Worm (Caenorhabditis elegans): ENCODE data around the gene Y19D2B.2.

The Y19D2B.2 gene

ce11 chrII:10950107-10950679, 26.1 kb downstream of the Y19D2B.2 start, which contains the start of gene gst-5 (continued):
- TF ChIP-seq xbp-1 (tag; optimal IDR thresholded peaks at IDR 0.05) = peak; percentile 27
- TF ChIP-seq nhr-28 (tag; optimal IDR thresholded peaks at IDR 0.05) = peak; percentile 59
- peak; percentile 43 for TF ChIP-seq nhr-90 (tag; optimal IDR thresholded peaks at IDR 0.05; ENCODE audit: poor library complexity)
- TF ChIP-seq efl-1 (optimal IDR thresholded peaks at IDR 0.05) = peak; percentile 51 to 59
- TF ChIP-seq efl-1 (GFP tag; optimal IDR thresholded peaks at IDR 0.05 in 1 of 2) = peak; percentile 50 to 91
- TF ChIP-seq fkh-4 (tag; optimal IDR thresholded peaks at IDR 0.05; ENCODE audit: borderline replicate concordance) = no peak
- TF ChIP-seq nhr-47 (tag; optimal IDR thresholded peaks at IDR 0.05) = peak; percentile 50
- peak; percentile 36 to 60 for TF ChIP-seq lsy-2 (tag; optimal IDR thresholded peaks at IDR 0.05)
- peak in 1 of 2 experiments; percentile 13 for TF ChIP-seq egl-27 (tag; optimal IDR thresholded peaks at IDR 0.05)
- no peak for TF ChIP-seq elt-3 (tag; optimal IDR thresholded peaks at IDR 0.05)
- peak; percentile 44 for TF ChIP-seq tbx-2 (tag; optimal IDR thresholded peaks at IDR 0.05)
- TF ChIP-seq nhr-76 (tag; optimal IDR thresholded peaks at IDR 0.05) = no peak

DNA sequence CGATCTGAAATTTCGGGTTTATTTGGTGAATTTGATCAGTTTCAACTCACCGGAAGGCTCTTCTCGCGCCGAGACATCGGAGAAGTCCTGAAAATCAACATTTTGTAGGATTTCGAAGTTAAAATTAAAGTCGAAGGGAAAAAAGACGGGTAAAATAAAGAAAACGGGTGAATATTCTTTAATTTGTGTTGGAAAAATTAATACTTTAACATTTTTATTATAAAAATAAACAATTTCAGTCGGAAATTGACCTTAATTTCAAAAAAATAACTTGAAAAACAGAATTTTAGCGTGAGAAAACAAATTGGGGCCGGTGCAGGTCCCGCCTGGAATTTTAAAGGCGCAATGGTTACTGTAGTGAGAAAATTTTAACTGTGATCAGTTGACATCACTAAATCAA, 29.0 kb downstream of the Y19D2B.2 start, which contains the start of gene nos-1:
TSS of gene nos-1 (minus strand) at position 101 of the 400 bp plus-strand sequence.
- TF ChIP-seq unc-86 (tag; optimal IDR thresholded peaks at IDR 0.05) = no peak
- no peak for TF ChIP-seq dsc-1 (tag; optimal IDR thresholded peaks at IDR 0.05)
- TF ChIP-seq alr-1 (tag; optimal IDR thresholded peaks at IDR 0.05; ENCODE audit: borderline replicate concordance) = no peak
- TF ChIP-seq zag-1 (tag; optimal IDR thresholded peaks at IDR 0.05) = no peak
- no peak for TF ChIP-seq hpl-2 (GFP tag; optimal IDR thresholded peaks at IDR 0.05)
- TF ChIP-seq efl-1 (optimal IDR thresholded peaks at IDR 0.05) = no peak
- no peak for TF ChIP-seq efl-1 (GFP tag; optimal IDR thresholded peaks at IDR 0.05 in 1 of 2)
- TF ChIP-seq blmp-1 (tag; optimal IDR thresholded peaks at IDR 0.05) = no peak
- TF ChIP-seq nhr-11 (tag; optimal IDR thresholded peaks at IDR 0.05) = no peak

ce11 chrII:10955114-10955513, 31.1 kb downstream of the Y19D2B.2 start:
- TF ChIP-seq mep-1 (tag; optimal IDR thresholded peaks at IDR 0.05) = no peak
- TF ChIP-seq egl-27 (tag; optimal IDR thresholded peaks at IDR 0.05) = no peak
- no peak for TF ChIP-seq jun-1 (tag; optimal IDR thresholded peaks at IDR 0.05)
- no peak for TF ChIP-seq C16A3.4 (tag; optimal IDR thresholded peaks at IDR 0.05)
- no peak for TF ChIP-seq nhr-19 (GFP tag; conservative IDR thresholded peaks at IDR 0.05)
- no peak for TF ChIP-seq fkh-10 (GFP tag; optimal IDR thresholded peaks at IDR 0.05)
- TF ChIP-seq C04F5.9 (tag; optimal IDR thresholded peaks at IDR 0.05) = no peak
- TF ChIP-seq sup-37 (GFP tag; optimal IDR thresholded peaks at IDR 0.05) = no peak
- no peak for TF ChIP-seq ztf-11 (tag; optimal IDR thresholded peaks at IDR 0.05)
- TF ChIP-seq unc-98 (GFP tag; IDR thresholded peaks at IDR 0.05) = no peak

ce11 chrII:10956793-10957192, 32.7 kb downstream of the Y19D2B.2 start, which contains the start of gene R03D7.8:
Gene R03D7.8, minus strand, starts transcription at chrII:10956893.
- TF ChIP-seq nhr-28 (tag; optimal IDR thresholded peaks at IDR 0.05) = no peak
- TF ChIP-seq nhr-11 (tag; optimal IDR thresholded peaks at IDR 0.05) = no peak
- TF ChIP-seq zag-1 (tag; optimal IDR thresholded peaks at IDR 0.05) = no peak
- no peak for TF ChIP-seq nhr-20 (tag; optimal IDR thresholded peaks at IDR 0.05)
- TF ChIP-seq snu-23 (GFP tag; optimal IDR thresholded peaks at IDR 0.05) = no peak
- TF ChIP-seq snpc-4 (tag; optimal IDR thresholded peaks at IDR 0.05) = no peak
- no peak for TF ChIP-seq ama-1 (optimal IDR thresholded peaks at IDR 0.05)
- no peak for TF ChIP-seq nhr-71 (tag; optimal IDR thresholded peaks at IDR 0.05)
- no peak for TF ChIP-seq alr-1 (tag; optimal IDR thresholded peaks at IDR 0.05; ENCODE audit: borderline replicate concordance)
- no peak for TF ChIP-seq mab-9 (GFP tag; IDR thresholded peaks at IDR 0.05)

ce11 chrII:10959138-10959537, 35.1 kb downstream of the Y19D2B.2 start:
- TF ChIP-seq mep-1 (tag; optimal IDR thresholded peaks at IDR 0.05) = no peak
- no peak for TF ChIP-seq snu-23 (GFP tag; optimal IDR thresholded peaks at IDR 0.05)
- no peak for TF ChIP-seq nhr-11 (tag; optimal IDR thresholded peaks at IDR 0.05)
- TF ChIP-seq dsc-1 (tag; optimal IDR thresholded peaks at IDR 0.05) = no peak
